Fruit fly (Drosophila melanogaster) Kc167 (cell line): ENCODE measurements around the gene CAH4.

ENCODE experiments used
- Myc ChIP-seq: fragments of >200 bp; optimal IDR thresholded peaks from 2 replicates; lab custom pipeline; 2017; ENCODE audit warnings: missing external identifiers
- Sin3A ChIP-seq: fragments of >200 bp; optimal IDR thresholded peaks from 2 replicates; lab custom pipeline; 2018; ENCODE audit warnings: missing external identifiers
- h ChIP-seq: fragments of >200 bp; optimal IDR thresholded peaks from 3 replicates; lab custom pipeline; 2018; ENCODE audit warnings: missing external identifiers
- insv ChIP-seq: fragments of >200 bp; optimal IDR thresholded peaks from 3 replicates; lab custom pipeline; 2018; ENCODE audit warnings: missing external identifiers
- psq ChIP-seq: fragments of >200 bp; optimal IDR thresholded peaks from 2 replicates; lab custom pipeline; 2017; ENCODE audit warnings: missing external identifiers
- ttk ChIP-seq: sonication (Bioruptor generic); optimal IDR thresholded peaks from 2 replicates; lab custom pipeline; 2017; ENCODE audit warnings: missing external identifiers

CAH4 gene

DNA sequence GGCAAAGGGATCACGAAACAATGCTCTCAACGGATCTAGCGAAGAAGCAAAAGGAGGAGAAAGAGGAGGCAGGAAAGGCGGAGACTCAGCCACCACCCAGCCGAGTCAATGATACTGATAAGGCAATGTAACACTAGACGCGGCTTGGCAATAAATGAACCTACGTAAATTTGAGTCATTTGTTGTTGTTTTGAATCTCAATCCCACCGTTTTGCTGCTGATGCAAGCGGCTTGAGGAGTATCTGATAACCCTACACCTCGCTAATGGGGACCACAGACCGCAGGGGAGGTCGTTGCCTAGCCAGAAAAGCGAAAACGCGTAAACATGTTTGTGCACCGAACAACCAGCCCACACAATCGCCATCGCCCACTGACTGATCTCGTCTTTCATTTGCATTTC is 21.3 kb upstream of the CAH4 start:
- no peak for TF ChIP-seq psq (lab: Kevin White, UChicago)
- no peak for TF ChIP-seq Sin3A (lab: Kevin White, UChicago)
- TF ChIP-seq ttk (lab: Kevin White, UChicago): no peak
- no peak for TF ChIP-seq Myc (lab: Kevin White, UChicago)
- no peak for TF ChIP-seq h
- TF ChIP-seq insv (lab: Kevin White, UChicago): no peak

dm6 chr3R:24876843-24877457 is 19.6 kb upstream of the CAH4 start, which contains the start of the genes CG11089 and CG31381:
TSS of gene CG11089 (plus strand) at chr3R:24877045.
TSS of gene CG31381 (plus strand) at chr3R:24877045.
- TF ChIP-seq insv (lab: Kevin White, UChicago): no peak
- TF ChIP-seq Myc (lab: Kevin White, UChicago): no peak
- no peak for TF ChIP-seq h
- TF ChIP-seq psq (lab: Kevin White, UChicago): no peak
- TF ChIP-seq Sin3A (lab: Kevin White, UChicago): no peak
- no peak for TF ChIP-seq ttk (lab: Kevin White, UChicago)

DNA sequence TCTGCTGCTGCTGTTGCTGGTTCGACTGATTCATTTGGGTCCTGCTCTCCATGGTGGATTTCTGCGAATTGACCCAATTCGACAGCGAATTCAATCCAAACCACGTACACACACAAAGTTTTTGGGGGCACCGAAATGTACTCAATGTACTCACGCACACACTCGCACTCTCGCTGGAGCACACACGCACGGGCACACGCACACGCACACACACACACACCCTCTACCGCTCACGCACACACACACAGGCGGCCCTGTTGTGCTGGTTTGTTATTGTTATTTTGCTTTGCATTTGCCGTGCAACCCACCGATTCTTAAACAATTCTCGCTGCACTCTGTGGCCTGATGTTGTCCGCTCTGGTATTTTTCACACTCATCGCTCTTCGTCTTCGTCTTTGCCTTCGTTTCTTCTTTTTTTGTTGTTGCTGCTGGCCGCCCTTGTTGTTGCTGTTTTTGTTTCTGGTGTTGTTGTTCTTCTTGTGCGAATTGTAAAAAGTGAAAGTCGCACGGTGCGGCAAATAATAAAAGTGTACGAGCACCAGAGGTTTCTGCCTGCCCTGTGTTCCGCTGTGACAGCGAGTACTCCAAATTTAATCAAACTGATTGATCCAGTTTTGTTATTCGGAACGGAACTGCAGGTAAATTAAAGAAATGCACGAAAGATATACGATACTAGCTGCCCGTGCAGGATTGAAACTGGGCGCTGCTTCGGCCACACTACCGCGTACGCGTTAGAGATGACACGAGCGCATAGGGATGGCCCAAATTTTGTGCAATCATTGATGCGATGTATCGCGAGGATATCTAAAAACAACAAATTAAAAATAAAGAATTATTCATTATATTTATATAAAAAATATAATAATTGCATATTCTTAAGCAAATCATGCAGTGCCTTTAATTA is 18.8 kb upstream of the CAH4 start, which contains the start of gene CG3744:
Gene CG3744, minus strand, starts transcription at position 716 of the 904 bp plus-strand sequence.
- TF ChIP-seq ttk (lab: Kevin White, UChicago): no peak
- TF ChIP-seq psq (lab: Kevin White, UChicago): no peak
- TF ChIP-seq Sin3A (lab: Kevin White, UChicago): no peak
- no peak for TF ChIP-seq Myc (lab: Kevin White, UChicago)
- TF ChIP-seq h: no peak
- no peak for TF ChIP-seq insv (lab: Kevin White, UChicago)

DNA sequence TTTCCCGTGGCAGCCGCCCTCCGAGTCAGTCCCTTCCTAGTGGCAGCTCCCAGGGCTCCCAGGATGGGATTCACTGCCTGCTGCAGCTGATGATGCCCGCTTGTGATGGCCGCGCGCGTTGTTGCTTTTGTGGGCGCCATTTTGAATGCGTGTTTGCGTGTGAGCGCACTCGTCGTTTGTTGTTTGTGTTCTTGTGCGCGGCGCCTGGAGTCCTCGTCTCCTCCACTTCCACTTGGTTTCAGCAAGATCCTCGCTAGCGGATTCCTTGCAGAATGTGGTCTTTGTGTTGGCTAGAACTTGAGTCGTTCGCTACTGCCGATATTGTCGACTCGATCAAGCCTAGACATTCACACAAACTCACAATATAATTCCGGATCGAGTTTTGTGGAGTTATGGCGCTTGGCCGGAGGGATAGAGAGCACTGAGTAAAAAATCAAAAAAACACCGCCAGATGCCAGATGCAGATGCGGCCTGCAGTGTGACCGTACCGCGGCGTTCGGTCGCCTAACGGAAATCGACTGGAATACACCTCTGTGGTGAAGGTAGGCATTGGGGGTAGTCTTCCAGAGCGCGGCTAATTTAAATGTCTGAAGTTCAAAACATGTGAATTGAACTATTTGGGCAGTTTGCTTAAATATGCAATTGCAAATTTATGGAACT is 13.2 kb upstream of the CAH4 start, which contains the start of gene CycB3:
Gene CycB3, minus strand, starts transcription at position 428 of the 660 bp plus-strand sequence.
- no peak for TF ChIP-seq ttk (lab: Kevin White, UChicago)
- no peak for TF ChIP-seq h
- no peak for TF ChIP-seq insv (lab: Kevin White, UChicago)
- no peak for TF ChIP-seq Sin3A (lab: Kevin White, UChicago)
- TF ChIP-seq psq (lab: Kevin White, UChicago): no peak
- TF ChIP-seq Myc (lab: Kevin White, UChicago): no peak

dm6 chr3R:24867956-24868355 is 10.6 kb upstream of the CAH4 start:
- no peak for TF ChIP-seq Myc (lab: Kevin White, UChicago)
- no peak for TF ChIP-seq insv (lab: Kevin White, UChicago)
- TF ChIP-seq ttk (lab: Kevin White, UChicago): no peak
- TF ChIP-seq Sin3A (lab: Kevin White, UChicago): no peak
- TF ChIP-seq h: no peak
- TF ChIP-seq psq (lab: Kevin White, UChicago): no peak

dm6 chr3R:24866976-24867375 is 9.6 kb upstream of the CAH4 start:
- TF ChIP-seq Myc (lab: Kevin White, UChicago) (no peak), insv (lab: Kevin White, UChicago) (no peak), Sin3A (lab: Kevin White, UChicago) (no peak)

DNA sequence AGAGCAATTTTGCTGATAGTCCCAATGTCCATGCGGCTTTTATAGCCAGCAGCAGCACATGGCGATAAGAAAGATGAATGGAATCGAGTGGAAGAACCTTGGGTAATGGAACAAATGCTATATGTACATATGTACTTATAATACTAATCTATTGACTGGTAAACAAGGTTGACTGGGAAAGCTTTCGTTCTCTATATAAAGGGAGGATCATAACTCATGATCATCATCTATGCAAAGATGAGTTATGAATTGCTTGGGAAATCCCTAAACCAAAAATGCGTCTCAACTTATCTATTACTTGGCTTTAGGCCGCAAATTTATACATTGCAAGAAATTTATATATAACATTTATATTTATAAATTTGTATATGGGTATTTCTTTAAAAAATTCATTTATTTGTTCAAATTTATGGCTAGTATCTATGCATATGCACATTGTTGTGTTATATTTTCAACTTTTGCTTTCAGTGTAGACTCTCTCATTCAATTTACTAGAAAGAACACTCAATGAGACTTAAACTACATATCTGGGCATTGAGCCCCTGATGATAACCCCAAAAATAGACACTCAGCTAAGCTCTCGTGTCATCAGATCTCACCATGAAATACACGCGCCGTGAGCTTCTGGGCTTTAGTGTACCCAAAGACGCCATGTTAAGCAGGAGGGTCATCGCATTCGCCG is 7.5 kb upstream of the CAH4 start, which contains the start of the genes Srg1 and Elal:
Gene Srg1, minus strand, starts transcription at position 14 of the 682 bp plus-strand sequence.
Gene Elal, plus strand, starts transcription at position 632 of the 682 bp plus-strand sequence.
- TF ChIP-seq psq (lab: Kevin White, UChicago): no peak
- TF ChIP-seq h: no peak
- no peak for TF ChIP-seq Sin3A (lab: Kevin White, UChicago)
- no peak for TF ChIP-seq ttk (lab: Kevin White, UChicago)
- no peak for TF ChIP-seq insv (lab: Kevin White, UChicago)
- TF ChIP-seq Myc (lab: Kevin White, UChicago): no peak

DNA sequence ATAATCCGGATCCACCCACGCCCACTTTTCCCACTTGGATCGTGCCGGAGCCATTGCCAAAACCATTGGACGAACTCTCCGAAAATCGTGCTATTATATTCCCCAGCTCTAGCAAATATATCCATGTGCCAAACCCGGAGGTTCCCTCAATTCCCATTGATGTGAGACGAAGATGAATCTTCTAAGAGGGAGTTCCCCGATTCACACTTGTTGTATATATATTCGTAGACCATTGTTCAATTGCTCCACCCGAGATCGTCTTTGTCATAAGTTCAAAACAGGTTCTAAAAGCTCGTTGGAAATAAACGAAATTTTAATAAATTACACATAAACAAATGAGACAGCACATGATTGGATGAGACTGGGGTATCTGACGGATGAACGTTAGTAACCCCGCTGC is 6.5 kb upstream of the CAH4 start:
- TF ChIP-seq Myc (lab: Kevin White, UChicago) (no peak), Sin3A (lab: Kevin White, UChicago) (no peak), insv (lab: Kevin White, UChicago) (no peak), h (no peak), psq (lab: Kevin White, UChicago) (no peak), ttk (lab: Kevin White, UChicago) (no peak)

dm6 chr3R:24862574-24863089 is 5.3 kb upstream of the CAH4 start, which contains the start of gene CG7016:
TSS of gene CG7016 (plus strand) at chr3R:24862931.
- TF ChIP-seq Sin3A (lab: Kevin White, UChicago): no peak
- no peak for TF ChIP-seq psq (lab: Kevin White, UChicago)
- no peak for TF ChIP-seq Myc (lab: Kevin White, UChicago)
- no peak for TF ChIP-seq h
- no peak for TF ChIP-seq insv (lab: Kevin White, UChicago)
- no peak for TF ChIP-seq ttk (lab: Kevin White, UChicago)

DNA sequence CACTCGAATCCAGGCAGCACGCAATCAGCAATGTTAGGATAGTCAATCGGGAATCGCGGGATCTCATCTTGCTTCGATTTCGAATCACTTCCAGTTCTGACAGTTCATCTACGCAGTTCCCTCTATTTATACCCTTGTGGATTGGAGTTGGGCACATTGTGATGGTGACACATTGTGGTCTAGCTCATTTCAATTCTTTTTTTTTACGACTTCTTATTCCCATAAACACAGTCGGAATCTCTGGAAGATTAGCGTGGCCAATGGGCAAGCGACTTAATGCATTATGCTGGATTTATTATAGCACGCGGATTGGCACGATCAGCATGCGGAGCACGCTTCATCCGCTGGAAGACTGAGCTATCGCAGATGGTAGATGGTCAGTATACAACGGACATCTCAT is 4.7 kb upstream of the CAH4 start, which contains the start of gene CG13640:
Gene CG13640, minus strand, starts transcription at position 101 of the 400 bp plus-strand sequence.
- TF ChIP-seq ttk (lab: Kevin White, UChicago) (no peak), Myc (lab: Kevin White, UChicago) (no peak), insv (lab: Kevin White, UChicago) (no peak), psq (lab: Kevin White, UChicago) (no peak), Sin3A (lab: Kevin White, UChicago) (no peak), h (no peak)
